Worm (Caenorhabditis elegans): Measurements from ENCODE around the gene R53.4.

Gene R53.4

ce11 chrII:10001546-10001945 is 33.7 kb upstream of the R53.4 start, which contains the start of gene ZK892.3:
Gene ZK892.3 (plus strand): TSS chrII:10001846.
- no peak for TF ChIP-seq lin-39 (tag; optimal IDR thresholded peaks at IDR 0.05)
- no peak for TF ChIP-seq skn-1 (tag; optimal IDR thresholded peaks at IDR 0.05)
- no peak for TF ChIP-seq daf-12 (tag; optimal IDR thresholded peaks at IDR 0.05)
- no peak for TF ChIP-seq nhr-28 (tag; optimal IDR thresholded peaks at IDR 0.05)
- TF ChIP-seq ZK546.5 (tag; optimal IDR thresholded peaks at IDR 0.05): no peak

- TF ChIP-seq nhr-23 (tag; optimal IDR thresholded peaks at IDR 0.05): peak; percentile 13
- TF ChIP-seq elt-2 (tag; optimal IDR thresholded peaks at IDR 0.05): peak; percentile 98
- TF ChIP-seq lin-39 (tag; optimal IDR thresholded peaks at IDR 0.05): no peak
- TF ChIP-seq zag-1 (tag; optimal IDR thresholded peaks at IDR 0.05): no peak
- TF ChIP-seq jun-1 (tag; optimal IDR thresholded peaks at IDR 0.05): peak; percentile 80
- no peak for TF ChIP-seq R02D3.7 (tag; optimal IDR thresholded peaks at IDR 0.05)
- no peak for TF ChIP-seq nhr-28 (tag; optimal IDR thresholded peaks at IDR 0.05)
- TF ChIP-seq pqm-1 (tag; optimal IDR thresholded peaks at IDR 0.05): peak; percentile 98
- TF ChIP-seq mdl-1 (tag; optimal IDR thresholded peaks at IDR 0.05): no peak
- TF ChIP-seq fos-1 (tag; optimal IDR thresholded peaks at IDR 0.05): no peak
- no peak for TF ChIP-seq ceh-9 (tag; optimal IDR thresholded peaks at IDR 0.05)
- TF ChIP-seq ceh-82 (tag; optimal IDR thresholded peaks at IDR 0.05): no peak
- TF ChIP-seq fkh-2 (tag; optimal IDR thresholded peaks at IDR 0.05): no peak
- peak; percentile 50 for TF ChIP-seq pha-4 (tag; optimal IDR thresholded peaks at IDR 0.05)
- TF ChIP-seq unc-39 (tag; optimal IDR thresholded peaks at IDR 0.05): no peak
- no peak for TF ChIP-seq daf-12 (tag; optimal IDR thresholded peaks at IDR 0.05)
- no peak for TF ChIP-seq ztf-4 (tag; optimal IDR thresholded peaks at IDR 0.05)
- TF ChIP-seq aly-2 (tag; optimal IDR thresholded peaks at IDR 0.05): no peak
- no peak for TF ChIP-seq sea-2 (GFP tag; optimal IDR thresholded peaks at IDR 0.05)
Measured at ce11 chrII:10001065-10001464, 33.2 kb upstream of the R53.4 start, which contains the start of gene nlt-1. Gene nlt-1 (minus strand): TSS chrII:10001142.

ce11 chrII:9994679-9995078 is 26.8 kb upstream of the R53.4 start:
- no peak for TF ChIP-seq nhr-43 (tag; optimal IDR thresholded peaks at IDR 0.05; ENCODE audit: poor library complexity, severe bottlenecking)
- no peak for TF ChIP-seq mdl-1 (tag; optimal IDR thresholded peaks at IDR 0.05)
- no peak for TF ChIP-seq nhr-25 (tag; optimal IDR thresholded peaks at IDR 0.05)
- TF ChIP-seq ceh-16 (tag; optimal IDR thresholded peaks at IDR 0.05): no peak
- no peak for TF ChIP-seq ztf-11 (tag; optimal IDR thresholded peaks at IDR 0.05)
- TF ChIP-seq egl-27 (tag; optimal IDR thresholded peaks at IDR 0.05): no peak
- no peak for TF ChIP-seq jun-1 (tag; optimal IDR thresholded peaks at IDR 0.05)
- no peak for TF ChIP-seq elt-1 (tag; optimal IDR thresholded peaks at IDR 0.05)
- TF ChIP-seq aly-2 (tag; optimal IDR thresholded peaks at IDR 0.05): no peak
- TF ChIP-seq hmg-11 (tag; optimal IDR thresholded peaks at IDR 0.05): no peak

ce11 chrII:9992474-9992873 is 24.6 kb upstream of the R53.4 start:
- TF ChIP-seq jun-1 (tag; optimal IDR thresholded peaks at IDR 0.05) (no peak), lin-39 (tag; optimal IDR thresholded peaks at IDR 0.05) (no peak), mdl-1 (tag; optimal IDR thresholded peaks at IDR 0.05) (no peak), fkh-10 (GFP tag; optimal IDR thresholded peaks at IDR 0.05) (peak; percentile 12), nhr-25 (tag; optimal IDR thresholded peaks at IDR 0.05) (no peak), fos-1 (tag; optimal IDR thresholded peaks at IDR 0.05) (no peak), nhr-23 (tag; optimal IDR thresholded peaks at IDR 0.05) (no peak), ceh-9 (tag; optimal IDR thresholded peaks at IDR 0.05) (no peak), lin-15B (tag; optimal IDR thresholded peaks at IDR 0.05) (no peak)

- TF ChIP-seq egl-5 (tag; optimal IDR thresholded peaks at IDR 0.05): no peak
- no peak for TF ChIP-seq aly-2 (tag; optimal IDR thresholded peaks at IDR 0.05)
- TF ChIP-seq daf-12 (tag; optimal IDR thresholded peaks at IDR 0.05): no peak
- TF ChIP-seq unc-62 (GFP tag; optimal IDR thresholded peaks at IDR 0.05): no peak
- TF ChIP-seq nhr-76 (tag; optimal IDR thresholded peaks at IDR 0.05): no peak
- no peak for TF ChIP-seq ZK546.5 (tag; optimal IDR thresholded peaks at IDR 0.05)
- TF ChIP-seq lsy-12 (tag; optimal IDR thresholded peaks at IDR 0.05): no peak
- TF ChIP-seq nhr-77 (tag; optimal IDR thresholded peaks at IDR 0.05): no peak
- TF ChIP-seq elt-1 (tag; optimal IDR thresholded peaks at IDR 0.05): no peak
- TF ChIP-seq fkh-2 (tag; optimal IDR thresholded peaks at IDR 0.05): no peak
- no peak for TF ChIP-seq hmg-11 (tag; optimal IDR thresholded peaks at IDR 0.05)
- no peak for TF ChIP-seq elt-2 (tag; optimal IDR thresholded peaks at IDR 0.05)
- TF ChIP-seq sea-2 (GFP tag; optimal IDR thresholded peaks at IDR 0.05): no peak
Measured at ce11 chrII:9990812-9991211, 23.0 kb upstream of the R53.4 start, which contains the start of gene lec-3. Gene lec-3 (plus strand): TSS chrII:9991112.

All from whole organism, L3 larva.